Worm (Caenorhabditis elegans) whole organism, young adult: Measurements from ENCODE around the gene srx-80.

Experiments used
- C06A6.2 ChIP-seq: fragments of 200-800 bp; sonication (Bioruptor generic); conservative IDR thresholded peaks from 2 replicates; pipeline ENCODE4 v1.3.6; 2022; ENCODE audit warnings: missing genetic modification characterization, missing compliant biosample characterization
- F22D6.2 ChIP-seq: sonication (generic microtip); optimal IDR thresholded peaks from 2 replicates; lab custom pipeline; 2016; ENCODE audit warnings: mild to moderate bottlenecking, missing genetic modification characterization, missing compliant biosample characterization
- F23B12.7 ChIP-seq: sonication (generic microtip); optimal IDR thresholded peaks from 2 replicates; lab custom pipeline; 2017; ENCODE audit warnings: missing genetic modification characterization, mild to moderate bottlenecking, missing compliant biosample characterization, antibody characterized with exemption, moderate library complexity; ENCODE audit not compliant: insufficient read depth
- F39B2.1 ChIP-seq: fragments of 200-800 bp; sonication (Bioruptor generic); IDR thresholded peaks from 2 replicates; pipeline ENCODE4 v1.3.6; 2022; ENCODE audit warnings: missing genetic modification reagents, missing genetic modification characterization, missing compliant biosample characterization
- F52B5.7 ChIP-seq: sonication (generic microtip); optimal IDR thresholded peaks from 2 replicates; lab custom pipeline; 2016; ENCODE audit warnings: mild to moderate bottlenecking, missing genetic modification characterization, missing compliant biosample characterization
- T07F8.4 ChIP-seq: sonication (generic microtip); optimal IDR thresholded peaks from 2 replicates; lab custom pipeline; 2016; ENCODE audit warnings: mild to moderate bottlenecking, missing genetic modification characterization, moderate library complexity, missing compliant biosample characterization
- Y53G8AR.9 ChIP-seq: fragments of 200-800 bp; sonication (Bioruptor generic); conservative IDR thresholded peaks from 2 replicates; pipeline ENCODE4 v1.3.6; 2022; ENCODE audit warnings: missing genetic modification reagents, missing genetic modification characterization, missing compliant biosample characterization
- Y56A3A.18 ChIP-seq: fragments of 200-800 bp; sonication (Bioruptor generic); IDR thresholded peaks from 2 replicates; pipeline ENCODE4 v1.3.6; 2022; ENCODE audit warnings: missing genetic modification reagents, missing genetic modification characterization, missing compliant biosample characterization
- Y79H2A.3 ChIP-seq: fragments of 200-800 bp; sonication (Bioruptor generic); conservative IDR thresholded peaks from 2 replicates; pipeline ENCODE4 v1.3.6; 2022; ENCODE audit warnings: missing genetic modification reagents, missing genetic modification characterization, missing compliant biosample characterization
- ZK185.1 ChIP-seq: sonication (generic microtip); optimal IDR thresholded peaks from 2 replicates; lab custom pipeline; 2016; ENCODE audit warnings: mild to moderate bottlenecking, missing genetic modification characterization, missing compliant biosample characterization; ENCODE audit not compliant: poor library complexity, severe bottlenecking
- athp-1 ChIP-seq: sonication (generic microtip); optimal IDR thresholded peaks from 2 replicates; lab custom pipeline; 2017; ENCODE audit warnings: mild to moderate bottlenecking, missing genetic modification characterization, missing compliant biosample characterization
- attf-6 ChIP-seq: fragments of 200-800 bp; sonication (Bioruptor generic); IDR thresholded peaks from 2 replicates; pipeline ENCODE4 v1.3.6; 2022; ENCODE audit warnings: missing genetic modification reagents, missing genetic modification characterization, missing compliant biosample characterization
- bed-2 ChIP-seq: fragments of 200-800 bp; sonication (Bioruptor generic); IDR thresholded peaks from 2 replicates; pipeline ENCODE4 v1.3.6; 2022; ENCODE audit warnings: missing genetic modification reagents, missing genetic modification characterization, missing compliant biosample characterization
- ceh-40 ChIP-seq: fragments of 200-800 bp; sonication (Bioruptor generic); IDR thresholded peaks from 2 replicates; pipeline ENCODE4 v1.3.6; 2022; ENCODE audit warnings: missing genetic modification characterization, missing compliant biosample characterization
- dpff-1 ChIP-seq: sonication (generic microtip); optimal IDR thresholded peaks from 2 replicates; lab custom pipeline; 2017; ENCODE audit warnings: mild to moderate bottlenecking, missing genetic modification characterization, missing compliant biosample characterization
- dpl-1 ChIP-seq: fragments of 150-350 bp; optimal IDR thresholded peaks from 2 replicates; lab custom pipeline; 2014; ENCODE audit warnings: missing biosample characterization, missing genetic modification reagents, missing genetic modification characterization
- ekl-4 ChIP-seq: fragments of 200-800 bp; sonication (Bioruptor generic); IDR thresholded peaks from 2 replicates; pipeline ENCODE4 v1.3.6; 2022; ENCODE audit warnings: missing genetic modification reagents, missing genetic modification characterization, missing compliant biosample characterization
- hlh-12 ChIP-seq: sonication (generic microtip); optimal IDR thresholded peaks from 2 replicates; lab custom pipeline; 2016; ENCODE audit warnings: missing genetic modification characterization, missing compliant biosample characterization
- hrde-1 ChIP-seq: sonication (generic microtip); optimal IDR thresholded peaks from 2 replicates; lab custom pipeline; 2016; ENCODE audit warnings: missing genetic modification characterization, mild to moderate bottlenecking, missing compliant biosample characterization, moderate library complexity, missing genotype, missing genetic modification reagents, borderline replicate concordance
- let-526 ChIP-seq: fragments of 200-800 bp; sonication (Bioruptor generic); IDR thresholded peaks from 2 replicates; pipeline ENCODE4 v1.3.6; 2022; ENCODE audit warnings: missing genetic modification reagents, missing genetic modification characterization, missing compliant biosample characterization
- let-607 ChIP-seq, 2 experiments: fragments of 200-800 bp in 1 of 2; sonication (Bioruptor generic) in 1 of 2; sonication (generic microtip) in 1 of 2; optimal IDR thresholded peaks; 2 replicates each; lab custom pipeline; 2016 to 2018; ENCODE audit warnings: mild to moderate bottlenecking in 2 of 2, missing compliant biosample characterization in 2 of 2, missing genetic modification characterization in 2 of 2, moderate library complexity in 2 of 2, missing genotype in 1 of 2
- lir-1 ChIP-seq: fragments of 200-800 bp; sonication (Bioruptor generic); conservative IDR thresholded peaks from 2 replicates; pipeline ENCODE4 v1.3.6; 2022; ENCODE audit warnings: missing genetic modification reagents, missing genetic modification characterization, missing compliant biosample characterization
- lsl-1 ChIP-seq: fragments of 200-800 bp; sonication (Bioruptor generic); optimal IDR thresholded peaks from 2 replicates; lab custom pipeline; 2018; ENCODE audit warnings: mild to moderate bottlenecking, missing genetic modification characterization, moderate library complexity, missing compliant biosample characterization
- lsy-27 ChIP-seq: sonication (generic microtip); optimal IDR thresholded peaks from 2 replicates; lab custom pipeline; 2017; ENCODE audit warnings: missing genetic modification characterization, mild to moderate bottlenecking, missing compliant biosample characterization, antibody characterized with exemption, missing genotype, borderline replicate concordance; ENCODE audit not compliant: insufficient read depth
- madf-3 ChIP-seq: fragments of 200-800 bp; sonication (Bioruptor generic); IDR thresholded peaks from 2 replicates; pipeline ENCODE4 v1.3.6; 2022; ENCODE audit warnings: missing genetic modification reagents, missing genetic modification characterization, missing compliant biosample characterization
- mel-28 ChIP-seq: sonication (generic microtip); optimal IDR thresholded peaks from 2 replicates; lab custom pipeline; 2016; ENCODE audit warnings: borderline replicate concordance, mild to moderate bottlenecking, missing genetic modification characterization, missing compliant biosample characterization
- mes-4 ChIP-seq: sonication (generic microtip); optimal IDR thresholded peaks from 2 replicates; lab custom pipeline; 2016; ENCODE audit warnings: missing genotype, missing genetic modification characterization, missing compliant biosample characterization
- mxl-1 ChIP-seq: sonication (generic microtip); optimal IDR thresholded peaks from 2 replicates; lab custom pipeline; 2016; ENCODE audit warnings: missing genetic modification characterization, missing compliant biosample characterization
- nfyb-1 ChIP-seq: fragments of 200-800 bp; sonication (Bioruptor generic); IDR thresholded peaks from 2 replicates; pipeline ENCODE4 v1.3.6; 2022; ENCODE audit warnings: missing genetic modification reagents, missing genetic modification characterization, missing compliant biosample characterization
- nhr-179 ChIP-seq: sonication (generic microtip); optimal IDR thresholded peaks from 2 replicates; lab custom pipeline; 2016; ENCODE audit warnings: mild to moderate bottlenecking, missing genetic modification characterization, missing compliant biosample characterization
- nhr-27 ChIP-seq: fragments of 200-800 bp; sonication (Bioruptor generic); optimal IDR thresholded peaks from 2 replicates; lab custom pipeline; 2018; ENCODE audit warnings: mild to moderate bottlenecking, missing genetic modification characterization, moderate library complexity, missing compliant biosample characterization
- nhr-80 ChIP-seq: sonication (generic microtip); optimal IDR thresholded peaks from 2 replicates; lab custom pipeline; 2016; ENCODE audit warnings: missing genetic modification characterization, missing compliant biosample characterization
- sdz-38 ChIP-seq: sonication (generic microtip); optimal IDR thresholded peaks from 2 replicates; lab custom pipeline; 2016; ENCODE audit warnings: missing genotype, missing genetic modification characterization, missing compliant biosample characterization
- snpc-3.4 ChIP-seq: sonication (generic microtip); optimal IDR thresholded peaks from 2 replicates; lab custom pipeline; 2017; ENCODE audit warnings: missing genetic modification characterization, mild to moderate bottlenecking, missing compliant biosample characterization, antibody characterized with exemption, moderate library complexity, missing genotype, missing genetic modification reagents
- somi-1 ChIP-seq: fragments of 200-800 bp; sonication (Bioruptor generic); optimal IDR thresholded peaks from 2 replicates; lab custom pipeline; 2018; ENCODE audit warnings: mild to moderate bottlenecking, missing genetic modification characterization, missing compliant biosample characterization
- tbx-9 ChIP-seq: sonication (generic microtip); optimal IDR thresholded peaks from 2 replicates; lab custom pipeline; 2016; ENCODE audit warnings: borderline replicate concordance, missing genetic modification characterization, inconsistent platforms, missing compliant biosample characterization
- zfh-2 ChIP-seq: fragments of 200-800 bp; sonication (Bioruptor generic); conservative IDR thresholded peaks from 2 replicates; pipeline ENCODE4 v1.3.6; 2022; ENCODE audit warnings: missing genetic modification reagents, missing genetic modification characterization, missing compliant biosample characterization
- ztf-18 ChIP-seq: sonication (generic microtip); optimal IDR thresholded peaks from 2 replicates; lab custom pipeline; 2016; ENCODE audit warnings: missing genotype, mild to moderate bottlenecking, missing genetic modification characterization, missing compliant biosample characterization
- ztf-26 ChIP-seq: sonication (generic microtip); optimal IDR thresholded peaks from 2 replicates; lab custom pipeline; 2017; ENCODE audit warnings: missing genetic modification characterization, missing compliant biosample characterization

Gene srx-80

DNA sequence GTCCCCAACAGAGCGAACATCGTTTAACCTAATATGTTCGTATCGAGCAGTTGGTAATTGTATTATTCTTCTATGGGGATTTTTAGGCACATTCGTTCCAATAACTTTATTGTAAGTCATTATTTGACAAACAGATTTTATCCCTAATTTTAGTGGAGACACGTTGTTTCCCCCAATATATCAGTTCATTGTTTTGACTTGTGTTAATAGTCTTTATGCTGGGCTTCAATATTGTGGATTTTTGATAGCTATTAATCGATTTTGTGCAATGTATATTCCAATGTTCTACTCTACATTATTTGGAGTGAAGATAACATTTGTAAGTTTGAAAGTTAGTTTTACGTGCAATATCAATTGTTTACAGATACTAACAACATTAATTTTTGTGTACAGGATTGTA, 361 bp downstream of the srx-80 start:
- no peak for TF ChIP-seq zfh-2 (GFP tag; lab: Robert Waterston, UW)
- no peak for TF ChIP-seq attf-6 (GFP tag; lab: Robert Waterston, UW)
- no peak for TF ChIP-seq nhr-27 (tag; lab: Kevin White, UChicago)
- no peak for TF ChIP-seq mxl-1 (tag; lab: Kevin White, UChicago)
- TF ChIP-seq nhr-179 (tag; lab: Kevin White, UChicago), result no peak
- no peak for TF ChIP-seq F52B5.7 (tag; lab: Kevin White, UChicago)
- no peak for TF ChIP-seq tbx-9
- TF ChIP-seq ZK185.1 (tag; lab: Kevin White, UChicago), result no peak
- TF ChIP-seq lir-1 (GFP tag; lab: Robert Waterston, UW), result no peak
- TF ChIP-seq bed-2, result no peak
- TF ChIP-seq lsl-1 (GFP tag; lab: Kevin White, UChicago), result no peak
- no peak for TF ChIP-seq lsy-27 (tag; lab: Kevin White, UChicago)
- no peak for TF ChIP-seq Y56A3A.18 (GFP tag; lab: Robert Waterston, UW)

DNA sequence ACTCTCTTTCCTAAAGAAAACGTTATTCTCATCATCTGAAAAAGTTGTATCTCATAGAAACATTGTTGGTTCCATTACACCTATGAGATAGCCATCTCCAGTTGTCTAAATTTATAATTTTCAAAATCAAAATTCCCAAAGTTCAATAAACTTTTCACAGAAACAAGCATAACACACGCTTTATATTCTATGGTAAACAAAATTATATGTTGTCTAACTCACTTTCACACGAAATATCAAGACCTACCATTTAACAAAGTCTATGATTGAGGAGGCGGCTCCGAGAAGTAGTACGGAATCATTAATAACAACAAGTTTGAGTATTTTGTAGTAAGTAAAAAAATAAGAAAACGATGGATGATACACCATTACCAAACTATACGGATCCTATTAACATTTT, 5.3 kb downstream of the srx-80 start, which contains the start of gene srx-84:
Gene srx-84, plus strand, starts transcription at position 301 of the 400 bp plus-strand sequence.
- TF ChIP-seq dpl-1 (GFP tag; lab: Kevin White, UChicago) (no peak), nhr-80 (tag; lab: Kevin White, UChicago) (no peak), nhr-27 (tag; lab: Kevin White, UChicago) (no peak), hlh-12 (tag; lab: Kevin White, UChicago) (no peak), madf-3 (GFP tag; lab: Robert Waterston, UW) (no peak), F22D6.2 (tag; lab: Kevin White, UChicago) (no peak), let-526 (GFP tag; lab: Robert Waterston, UW) (no peak), ztf-26 (tag; lab: Kevin White, UChicago) (no peak), let-607 (tag; optimal IDR thresholded peaks at IDR 0.05; lab: Kevin White, UChicago) (no peak), ceh-40 (no peak), F23B12.7 (tag; lab: Kevin White, UChicago) (no peak), sdz-38 (tag; lab: Kevin White, UChicago) (no peak), attf-6 (GFP tag; lab: Robert Waterston, UW) (no peak), Y79H2A.3 (GFP tag; lab: Robert Waterston, UW) (no peak), T07F8.4 (tag; lab: Kevin White, UChicago) (no peak), athp-1 (tag; lab: Kevin White, UChicago) (no peak)

DNA sequence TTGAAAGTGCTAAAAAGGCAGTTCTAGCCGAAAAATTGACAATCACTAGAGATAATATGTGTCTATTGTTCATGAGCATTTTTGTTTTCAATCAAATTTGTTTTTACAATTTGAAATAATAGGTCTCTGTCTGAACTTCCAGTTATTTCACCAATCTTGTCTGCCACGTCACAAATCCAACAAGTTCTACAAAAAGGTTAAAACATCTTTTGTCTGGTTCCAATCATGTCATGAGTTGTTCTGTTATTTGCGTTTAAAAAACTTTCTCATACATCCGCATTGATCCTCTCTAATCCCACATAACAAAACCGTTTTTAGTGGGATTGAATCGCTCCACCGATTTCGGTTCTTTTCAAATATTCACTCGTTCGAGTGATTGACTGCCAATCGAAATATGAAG, 7.3 kb downstream of the srx-80 start, which contains the start of gene F35B12.9:
Gene F35B12.9, plus strand, starts transcription at position 372 of the 400 bp plus-strand sequence.
- TF ChIP-seq mel-28 (tag; lab: Kevin White, UChicago) (no peak), madf-3 (GFP tag; lab: Robert Waterston, UW) (no peak), hrde-1 (no peak), F39B2.1 (no peak), nfyb-1 (no peak), snpc-3.4 (tag; lab: Kevin White, UChicago) (no peak), ekl-4 (GFP tag; lab: Robert Waterston, UW) (no peak), mes-4 (tag; lab: Kevin White, UChicago) (no peak), dpff-1 (tag; lab: Kevin White, UChicago) (no peak), lir-1 (GFP tag; lab: Robert Waterston, UW) (no peak), Y53G8AR.9 (GFP tag; lab: Robert Waterston, UW) (no peak), C06A6.2 (GFP tag; lab: Robert Waterston, UW) (no peak), ztf-18 (tag; lab: Kevin White, UChicago) (no peak), somi-1 (no peak)
